Fruit fly (Drosophila melanogaster) whole organism, prepupa: Measurements from ENCODE around the gene CG7728.

Experiments
- CG10631 ChIP-seq: fragments of 200-800 bp; sonication (Bioruptor generic); optimal IDR thresholded peaks from 2 replicates; lab custom pipeline; 2016; ENCODE audit warnings: missing biosample characterization, missing genetic modification characterization
- CG15336 ChIP-seq: fragments of 200-800 bp; sonication (Bioruptor generic); IDR thresholded peaks from 2 replicates; pipeline ENCODE4 v1.3.6; 2022; ENCODE audit warnings: missing biosample characterization, missing genetic modification characterization
- CG1621 ChIP-seq: fragments of 200-800 bp; sonication (Bioruptor generic); optimal IDR thresholded peaks from 3 replicates; lab custom pipeline; 2018; ENCODE audit warnings: missing biosample characterization, mild to moderate bottlenecking, missing genetic modification characterization
- CG34406 ChIP-seq: fragments of 200-800 bp; sonication (Bioruptor generic); optimal IDR thresholded peaks from 3 replicates; lab custom pipeline; 2016; ENCODE audit warnings: missing biosample characterization, missing genetic modification characterization
- CG6163 ChIP-seq: fragments of 200-800 bp; sonication (Bioruptor generic); IDR thresholded peaks from 3 replicates; pipeline ENCODE4 v1.3.6; 2022; ENCODE audit warnings: missing biosample characterization, missing genetic modification characterization
- CG6792 ChIP-seq: fragments of 200-800 bp; sonication (Bioruptor generic); optimal IDR thresholded peaks from 3 replicates; lab custom pipeline; 2016; ENCODE audit warnings: missing biosample characterization, missing genetic modification characterization
- Ets21C ChIP-seq: fragments of 200-800 bp; sonication (Bioruptor generic); optimal IDR thresholded peaks from 3 replicates; lab custom pipeline; 2016; ENCODE audit warnings: missing biosample characterization, missing genetic modification characterization
- Hr39 ChIP-seq: fragments of 200-800 bp; sonication (Bioruptor generic); optimal IDR thresholded peaks from 2 replicates; lab custom pipeline; 2016; ENCODE audit warnings: missing biosample characterization, missing genetic modification characterization
- OdsH ChIP-seq: fragments of 200-800 bp; sonication (Bioruptor generic); optimal IDR thresholded peaks from 3 replicates; lab custom pipeline; 2016; ENCODE audit warnings: missing biosample characterization, missing genetic modification characterization
- Smox ChIP-seq: fragments of 200-800 bp; sonication (Bioruptor generic); optimal IDR thresholded peaks from 3 replicates; lab custom pipeline; 2016; ENCODE audit warnings: missing biosample characterization, missing genetic modification characterization
- achi ChIP-seq: fragments of 200-800 bp; sonication (Bioruptor generic); optimal IDR thresholded peaks from 3 replicates; lab custom pipeline; 2016; ENCODE audit warnings: missing biosample characterization, missing genetic modification characterization
- acj6 ChIP-seq: fragments of 200-800 bp; sonication (Bioruptor generic); optimal IDR thresholded peaks from 3 replicates; lab custom pipeline; 2016; ENCODE audit warnings: missing biosample characterization, missing genetic modification characterization
- cyc ChIP-seq: fragments of 200-800 bp; sonication (Bioruptor generic); optimal IDR thresholded peaks from 3 replicates; lab custom pipeline; 2016; ENCODE audit warnings: missing biosample characterization, missing genetic modification characterization
- dac ChIP-seq: fragments of 200-800 bp; sonication (Bioruptor generic); optimal IDR thresholded peaks from 2 replicates; lab custom pipeline; 2017; ENCODE audit warnings: missing biosample characterization, mild to moderate bottlenecking, missing genetic modification characterization

- TF ChIP-seq OdsH (GFP tag; lab: Kevin White, UChicago) (no peak), CG34406 (GFP tag; lab: Kevin White, UChicago) (no peak), cyc (GFP tag; lab: Kevin White, UChicago) (no peak), Ets21C (GFP tag; lab: Kevin White, UChicago) (no peak), dac (no peak), CG1621 (tag; lab: Kevin White, UChicago) (no peak), CG6792 (GFP tag; lab: Kevin White, UChicago) (no peak), CG10631 (GFP tag; lab: Kevin White, UChicago) (no peak), CG15336 (no peak), acj6 (GFP tag; lab: Kevin White, UChicago) (no peak), achi (GFP tag; lab: Kevin White, UChicago) (no peak), Hr39 (GFP tag; lab: Kevin White, UChicago) (no peak), Smox (GFP tag; lab: Kevin White, UChicago) (no peak), CG6163 (GFP tag; lab: Robert Waterston, UW) (0 out of 3 replicates have a peak, but pooled peaks have one; percentile 21)
Measured at dm6 chr3L:17008911-17009364, 7.4 kb upstream of the CG7728 start.
